Worm (Caenorhabditis elegans) whole organism, late embryonic: ENCODE results near the gene E02H1.1.

Source experiments
- C38D4.7 ChIP-seq: fragments of 200-800 bp; sonication (Bioruptor generic); optimal IDR thresholded peaks from 2 replicates; lab custom pipeline; 2018; ENCODE audit warnings: mild to moderate bottlenecking, missing genetic modification characterization, moderate library complexity, missing compliant biosample characterization
- F13H6.1 ChIP-seq: sonication (generic microtip); optimal IDR thresholded peaks from 2 replicates; lab custom pipeline; 2016; ENCODE audit warnings: missing genetic modification characterization, missing compliant biosample characterization
- K02D7.2 ChIP-seq: sonication (generic microtip); optimal IDR thresholded peaks from 2 replicates; lab custom pipeline; 2017; ENCODE audit warnings: mild to moderate bottlenecking, missing genetic modification characterization, missing compliant biosample characterization
- Y22D7AL.16 ChIP-seq: sonication (generic microtip); optimal IDR thresholded peaks from 2 replicates; lab custom pipeline; 2016; ENCODE audit warnings: missing genetic modification characterization, missing compliant biosample characterization
- ahr-1 ChIP-seq: sonication (generic microtip); optimal IDR thresholded peaks from 2 replicates; lab custom pipeline; 2016; ENCODE audit warnings: missing genetic modification characterization, missing compliant biosample characterization
- ama-1 ChIP-seq: fragments of 150-350 bp; optimal IDR thresholded peaks from 2 replicates; lab custom pipeline; 2014
- ceh-14 ChIP-seq: sonication (generic microtip); optimal IDR thresholded peaks from 2 replicates; lab custom pipeline; 2016; ENCODE audit warnings: missing genotype, missing genetic modification characterization, missing compliant biosample characterization
- ceh-18 ChIP-seq: sonication (generic microtip); optimal IDR thresholded peaks from 2 replicates; lab custom pipeline; 2016; ENCODE audit warnings: missing genetic modification characterization, missing compliant biosample characterization
- ceh-19 ChIP-seq: fragments of 200-800 bp; sonication (Bioruptor generic); optimal IDR thresholded peaks from 2 replicates; lab custom pipeline; 2018; ENCODE audit warnings: mild to moderate bottlenecking, missing genetic modification characterization, missing compliant biosample characterization
- ceh-2 ChIP-seq: sonication (generic microtip); optimal IDR thresholded peaks from 2 replicates; lab custom pipeline; 2016; ENCODE audit warnings: missing genotype, missing genetic modification characterization, missing compliant biosample characterization
- ceh-22 ChIP-seq: sonication (generic microtip); optimal IDR thresholded peaks from 2 replicates; lab custom pipeline; 2017; ENCODE audit warnings: missing biosample characterization, missing genetic modification characterization
- ceh-24 ChIP-seq: sonication (generic microtip); optimal IDR thresholded peaks from 2 replicates; lab custom pipeline; 2016; ENCODE audit warnings: mild to moderate bottlenecking, missing genetic modification characterization, missing compliant biosample characterization
- ceh-30 ChIP-seq: fragments of 150-350 bp; optimal IDR thresholded peaks from 2 replicates; lab custom pipeline; 2014; ENCODE audit warnings: missing biosample characterization, missing genetic modification characterization
- ceh-34 ChIP-seq: sonication (generic microtip); optimal IDR thresholded peaks from 2 replicates; lab custom pipeline; 2016; ENCODE audit warnings: mild to moderate bottlenecking, missing genetic modification characterization, missing compliant biosample characterization
- ceh-45 ChIP-seq: fragments of 200-800 bp; sonication (Bioruptor generic); IDR thresholded peaks from 2 replicates; pipeline ENCODE4 v1.3.6; 2022; ENCODE audit warnings: missing genetic modification reagents, missing genetic modification characterization, missing compliant biosample characterization
- ceh-48 ChIP-seq: sonication (generic microtip); optimal IDR thresholded peaks from 2 replicates; lab custom pipeline; 2016; ENCODE audit warnings: missing genetic modification characterization, inconsistent platforms, missing compliant biosample characterization
- ceh-6 ChIP-seq: fragments of 200-800 bp; sonication (Bioruptor generic); optimal IDR thresholded peaks from 2 replicates; lab custom pipeline; 2018; ENCODE audit warnings: mild to moderate bottlenecking, missing genetic modification characterization, missing compliant biosample characterization
- ceh-9 ChIP-seq: sonication (generic microtip); optimal IDR thresholded peaks from 2 replicates; lab custom pipeline; 2016; ENCODE audit warnings: mild to moderate bottlenecking, missing genetic modification characterization, inconsistent platforms, missing compliant biosample characterization
- che-1 ChIP-seq: sonication (generic microtip); optimal IDR thresholded peaks from 2 replicates; lab custom pipeline; 2016; ENCODE audit warnings: mild to moderate bottlenecking, missing genetic modification characterization, missing compliant biosample characterization
- dmd-4 ChIP-seq: sonication (generic microtip); optimal IDR thresholded peaks from 2 replicates; lab custom pipeline; 2016; ENCODE audit warnings: borderline replicate concordance, missing genetic modification characterization, missing compliant biosample characterization
- dve-1 ChIP-seq: sonication (generic microtip); optimal IDR thresholded peaks from 2 replicates; lab custom pipeline; 2017; ENCODE audit warnings: antibody characterized with exemption, mild to moderate bottlenecking, missing genetic modification characterization, missing compliant biosample characterization
- elt-2 ChIP-seq: sonication (generic microtip); optimal IDR thresholded peaks from 2 replicates; lab custom pipeline; 2016; ENCODE audit warnings: missing genetic modification reagents, missing genetic modification characterization, missing compliant biosample characterization
- eyg-1 ChIP-seq: sonication (generic microtip); optimal IDR thresholded peaks from 2 replicates; lab custom pipeline; 2016; ENCODE audit warnings: missing genotype, missing genetic modification characterization, missing compliant biosample characterization
- fax-1 ChIP-seq: sonication (generic microtip); optimal IDR thresholded peaks from 2 replicates; lab custom pipeline; 2016; ENCODE audit warnings: missing genotype, missing genetic modification characterization, missing compliant biosample characterization
- fkh-10 ChIP-seq: fragments of 150-350 bp; optimal IDR thresholded peaks from 2 replicates; lab custom pipeline; 2014; ENCODE audit warnings: missing biosample characterization, missing genetic modification reagents, missing genetic modification characterization
- fkh-6 ChIP-seq: sonication (generic microtip); optimal IDR thresholded peaks from 2 replicates; lab custom pipeline; 2016; ENCODE audit warnings: missing genetic modification characterization, missing compliant biosample characterization
- gmeb-2 ChIP-seq: sonication (generic microtip); optimal IDR thresholded peaks from 2 replicates; lab custom pipeline; 2016; ENCODE audit warnings: missing genetic modification characterization, inconsistent platforms, missing compliant biosample characterization
- hlh-15 ChIP-seq: sonication (generic microtip); optimal IDR thresholded peaks from 2 replicates; lab custom pipeline; 2016; ENCODE audit warnings: missing genetic modification characterization, missing compliant biosample characterization
- hlh-30 ChIP-seq: sonication (generic microtip); optimal IDR thresholded peaks from 2 replicates; lab custom pipeline; 2017; ENCODE audit warnings: antibody characterized with exemption, missing genetic modification characterization, missing compliant biosample characterization; ENCODE audit not compliant: insufficient read depth
- hlh-6 ChIP-seq: sonication (generic microtip); optimal IDR thresholded peaks from 2 replicates; lab custom pipeline; 2016; ENCODE audit warnings: missing genotype, missing genetic modification characterization, missing compliant biosample characterization
- lim-6 ChIP-seq: sonication (generic microtip); optimal IDR thresholded peaks from 2 replicates; lab custom pipeline; 2016; ENCODE audit warnings: missing genetic modification characterization, missing compliant biosample characterization
- lin-11 ChIP-seq: fragments of 200-800 bp; sonication (Bioruptor generic); optimal IDR thresholded peaks from 2 replicates; lab custom pipeline; 2018; ENCODE audit warnings: mild to moderate bottlenecking, missing genetic modification characterization, missing compliant biosample characterization
- madf-2 ChIP-seq: sonication (generic microtip); optimal IDR thresholded peaks from 2 replicates; lab custom pipeline; 2017; ENCODE audit warnings: missing genetic modification characterization, missing compliant biosample characterization
- mec-3 ChIP-seq: sonication (generic microtip); optimal IDR thresholded peaks from 2 replicates; lab custom pipeline; 2016; ENCODE audit warnings: borderline replicate concordance, missing genetic modification characterization, missing compliant biosample characterization
- nfya-1 ChIP-seq: sonication (generic microtip); optimal IDR thresholded peaks from 2 replicates; lab custom pipeline; 2017; ENCODE audit warnings: missing genetic modification characterization, mild to moderate bottlenecking, missing compliant biosample characterization, antibody characterized with exemption, moderate library complexity
- nhr-11 ChIP-seq: fragments of 150-350 bp; optimal IDR thresholded peaks from 2 replicates; lab custom pipeline; 2014; ENCODE audit warnings: missing biosample characterization, missing genetic modification characterization
- nhr-232 ChIP-seq: sonication (generic microtip); optimal IDR thresholded peaks from 2 replicates; lab custom pipeline; 2016; ENCODE audit warnings: missing genetic modification characterization, missing compliant biosample characterization
- npax-4 ChIP-seq: sonication (generic microtip); optimal IDR thresholded peaks from 2 replicates; lab custom pipeline; 2016; ENCODE audit warnings: missing genetic modification characterization, missing compliant biosample characterization
- odd-2 ChIP-seq: sonication (generic microtip); optimal IDR thresholded peaks from 2 replicates; lab custom pipeline; 2017; ENCODE audit warnings: antibody characterized with exemption, mild to moderate bottlenecking, missing genetic modification characterization, missing compliant biosample characterization
- pag-3 ChIP-seq: sonication (generic microtip); optimal IDR thresholded peaks from 2 replicates; lab custom pipeline; 2016; ENCODE audit warnings: missing compliant biosample characterization, missing genetic modification characterization, borderline replicate concordance
- pat-9 ChIP-seq: fragments of 200-800 bp; sonication (Bioruptor generic); optimal IDR thresholded peaks from 2 replicates; lab custom pipeline; 2018; ENCODE audit warnings: mild to moderate bottlenecking, missing genetic modification characterization, moderate library complexity, missing compliant biosample characterization
- pha-4 ChIP-seq: fragments of 150-350 bp; optimal IDR thresholded peaks from 2 replicates; lab custom pipeline; 2018; ENCODE audit warnings: missing biosample characterization, missing genetic modification reagents, missing genetic modification characterization
- pros-1 ChIP-seq: fragments of 150-350 bp; optimal IDR thresholded peaks from 2 replicates; lab custom pipeline; 2014; ENCODE audit warnings: missing biosample characterization, missing genetic modification reagents, missing genetic modification characterization
- ref-2 ChIP-seq: sonication (generic microtip); optimal IDR thresholded peaks from 2 replicates; lab custom pipeline; 2016; ENCODE audit warnings: missing genetic modification characterization, missing compliant biosample characterization
- rnt-1 ChIP-seq: sonication (generic microtip); optimal IDR thresholded peaks from 2 replicates; lab custom pipeline; 2016; ENCODE audit warnings: missing genetic modification characterization, missing compliant biosample characterization
- sox-2 ChIP-seq: fragments of 200-800 bp; sonication (Bioruptor generic); IDR thresholded peaks from 2 replicates; pipeline ENCODE4 v1.3.6; 2022; ENCODE audit warnings: missing genetic modification reagents, missing genetic modification characterization, missing compliant biosample characterization
- sox-4 ChIP-seq: sonication (generic microtip); optimal IDR thresholded peaks from 2 replicates; lab custom pipeline; 2017; ENCODE audit warnings: mild to moderate bottlenecking, missing genetic modification characterization, inconsistent platforms, missing compliant biosample characterization
- tbx-2 ChIP-seq: sonication (generic microtip); optimal IDR thresholded peaks from 2 replicates; lab custom pipeline; 2016; ENCODE audit warnings: missing genetic modification characterization, missing compliant biosample characterization
- ttx-3 ChIP-seq: sonication (generic microtip); optimal IDR thresholded peaks from 2 replicates; lab custom pipeline; 2016; ENCODE audit warnings: missing genetic modification reagents, missing genetic modification characterization, missing compliant biosample characterization
- unc-3 ChIP-seq, 2 experiments: fragments of 200-800 bp in 1 of 2; sonication (Bioruptor generic) in 1 of 2; sonication (generic microtip) in 1 of 2; conservative IDR thresholded peaks in 1 of 2; optimal IDR thresholded peaks in 1 of 2; 2 replicates each; pipeline versions ENCODE4 v1.3.6 to Lab custom; 2016 to 2022; ENCODE audit warnings: missing compliant biosample characterization in 2 of 2, missing genetic modification characterization in 2 of 2, missing genetic modification reagents in 1 of 2
- unc-55 ChIP-seq: sonication (generic microtip); optimal IDR thresholded peaks from 2 replicates; lab custom pipeline; 2017; ENCODE audit warnings: missing biosample characterization, missing genetic modification reagents, missing genetic modification characterization
- unc-86 ChIP-seq: sonication (generic microtip); optimal IDR thresholded peaks from 2 replicates; lab custom pipeline; 2016; ENCODE audit warnings: missing genetic modification characterization, missing compliant biosample characterization
- zip-5 ChIP-seq: sonication (generic microtip); optimal IDR thresholded peaks from 2 replicates; lab custom pipeline; 2016; ENCODE audit warnings: missing genetic modification characterization, missing compliant biosample characterization
- ztf-16 ChIP-seq: sonication (generic microtip); optimal IDR thresholded peaks from 2 replicates; lab custom pipeline; 2017; ENCODE audit warnings: missing genetic modification characterization, missing compliant biosample characterization

Gene E02H1.1

DNA sequence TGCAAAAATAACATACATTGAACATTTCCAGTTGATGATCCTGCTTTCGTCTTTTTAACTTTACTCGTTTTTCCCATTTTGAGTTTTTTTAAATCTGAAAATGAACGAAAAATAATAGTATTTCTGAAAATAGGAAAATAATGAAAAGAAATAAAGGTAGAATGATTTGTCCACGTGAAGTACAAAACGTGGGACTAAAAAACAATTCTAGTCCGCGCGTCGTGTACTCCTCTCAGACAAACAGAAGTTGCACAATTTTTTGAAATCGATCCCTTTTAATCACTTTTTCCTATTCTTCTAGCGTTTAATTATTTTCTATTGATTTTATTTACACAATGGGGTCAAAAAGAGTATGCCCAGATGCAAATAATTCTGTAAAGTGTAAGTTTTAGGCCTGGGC is at the start of gene E02H1.1, which contains the start of gene tag-124:
Gene E02H1.1, minus strand, starts transcription at position 94 of the 400 bp plus-strand sequence.
Gene tag-124, plus strand, starts transcription at position 222 of the 400 bp plus-strand sequence.
- TF ChIP-seq ceh-34 (tag; lab: Kevin White, UChicago) (peak; percentile 18), pha-4 (tag; lab: Kevin White, UChicago) (no peak), lim-6 (no peak), dmd-4 (tag; lab: Kevin White, UChicago) (no peak), F13H6.1 (tag; lab: Kevin White, UChicago) (peak; percentile 52), hlh-30 (tag; lab: Kevin White, UChicago) (no peak), pag-3 (tag; lab: Kevin White, UChicago) (no peak), sox-2 (GFP tag; lab: Robert Waterston, UW) (no peak), C38D4.7 (GFP tag; lab: Kevin White, UChicago) (no peak), unc-55 (GFP tag; lab: Kevin White, UChicago) (no peak), rnt-1 (tag; lab: Kevin White, UChicago) (peak; percentile 58), fkh-6 (tag; lab: Kevin White, UChicago) (peak; percentile 45), ceh-48 (no peak), sox-4 (tag; lab: Kevin White, UChicago) (no peak), nhr-232 (no peak), elt-2 (tag; lab: Kevin White, UChicago) (peak; percentile 56), ama-1 (lab: Kevin White, UChicago) (no peak), Y22D7AL.16 (tag; lab: Kevin White, UChicago) (no peak), ceh-22 (tag; lab: Kevin White, UChicago) (no peak), ahr-1 (tag; lab: Kevin White, UChicago) (peak; percentile 48), hlh-15 (no peak), madf-2 (tag; lab: Kevin White, UChicago) (no peak), eyg-1 (tag; lab: Kevin White, UChicago) (peak; percentile 1), unc-86 (tag; lab: Kevin White, UChicago) (no peak), ttx-3 (no peak), pros-1 (no peak), ceh-24 (no peak), lin-11 (tag; lab: Kevin White, UChicago) (no peak), gmeb-2 (tag; lab: Kevin White, UChicago) (no peak), ref-2 (peak; percentile 81), ceh-6 (GFP tag; lab: Kevin White, UChicago) (no peak), fkh-10 (no peak), ceh-45 (GFP tag; lab: Robert Waterston, UW) (no peak), K02D7.2 (tag; lab: Kevin White, UChicago) (no peak), tbx-2 (peak; percentile 71), odd-2 (tag; lab: Kevin White, UChicago) (no peak), fax-1 (peak; percentile 27), nhr-11 (tag; lab: Kevin White, UChicago) (no peak), ceh-9 (no peak), nfya-1 (tag; lab: Kevin White, UChicago) (peak; percentile 1), ztf-16 (tag; lab: Kevin White, UChicago) (no peak), unc-3 (GFP tag; conservative IDR thresholded peaks at IDR 0.05; lab: Robert Waterston, UW) (no peak), unc-3 (tag; optimal IDR thresholded peaks at IDR 0.05; lab: Kevin White, UChicago) (no peak), npax-4 (tag; lab: Kevin White, UChicago) (no peak), ceh-2 (tag; lab: Kevin White, UChicago) (peak; percentile 93), ceh-19 (GFP tag; lab: Kevin White, UChicago) (no peak), pat-9 (no peak), mec-3 (tag; lab: Kevin White, UChicago) (peak; percentile 30), hlh-6 (tag; lab: Kevin White, UChicago) (peak; percentile 74), che-1 (tag; lab: Kevin White, UChicago) (no peak), ceh-18 (tag; lab: Kevin White, UChicago) (no peak), ceh-30 (no peak), ceh-14 (tag; lab: Kevin White, UChicago) (no peak), dve-1 (tag; lab: Kevin White, UChicago) (no peak), zip-5 (tag; lab: Kevin White, UChicago) (peak; percentile 78)
